Worm (Caenorhabditis elegans): ENCODE data around the gene sdz-1.
A peak's percentile ranks its signal among the peaks of the same experiment; 100 is the strongest.

DNA sequence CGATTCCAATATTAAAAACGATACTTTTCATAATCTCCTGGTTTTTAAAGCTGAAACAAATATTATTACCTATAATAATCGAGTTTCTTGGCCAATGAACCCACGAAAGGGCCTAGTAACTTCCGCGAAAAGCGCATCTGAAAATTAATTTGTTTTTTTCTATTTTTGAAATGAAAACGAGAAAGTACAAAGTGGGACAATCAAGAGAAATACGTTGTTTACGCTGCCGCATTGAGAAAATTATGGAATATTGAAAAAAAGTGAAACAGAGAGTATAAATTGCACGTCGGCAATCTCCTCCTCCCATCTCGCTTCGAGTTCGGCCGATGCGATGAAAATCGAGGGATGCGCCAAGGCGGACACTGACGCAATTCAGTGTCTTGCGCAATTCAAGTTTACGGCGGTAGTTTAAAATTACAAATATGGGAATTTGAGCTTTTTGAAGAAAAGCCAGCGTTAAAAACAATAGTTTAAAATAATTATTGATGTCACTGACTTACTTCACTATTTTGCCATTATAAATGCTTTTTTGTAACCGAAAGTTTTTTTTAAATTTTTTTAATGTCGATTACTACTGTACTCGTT, 41.2 kb upstream of the sdz-1 start, which contains the start of gene pdhk-2:
- no peak for TF ChIP-seq fos-1 (tag; optimal IDR thresholded peaks at IDR 0.05)
- peak in 1 of 2 experiments; percentile 82 for TF ChIP-seq mdl-1 (tag; optimal IDR thresholded peaks at IDR 0.05)
- TF ChIP-seq ZK337.2 (GFP tag; IDR thresholded peaks at IDR 0.05): 0 out of 2 replicates have a peak, but pooled peaks have one; percentile 44
- TF ChIP-seq lin-15B (tag; optimal IDR thresholded peaks at IDR 0.05): peak; percentile 33
- peak; percentile 99 for TF ChIP-seq dpl-1 (GFP tag; optimal IDR thresholded peaks at IDR 0.05)
- peak; percentile 93 for TF ChIP-seq T26A8.4 (GFP tag; IDR thresholded peaks at IDR 0.05)
- TF ChIP-seq F26F4.8 (GFP tag; conservative IDR thresholded peaks at IDR 0.05): no peak
- peak; percentile 87 for TF ChIP-seq mxl-3 (GFP tag; optimal IDR thresholded peaks at IDR 0.05)
- TF ChIP-seq fkh-10 (GFP tag; optimal IDR thresholded peaks at IDR 0.05): peak; percentile 59
- peak in 1 of 2 experiments; percentile 98 for TF ChIP-seq unc-62 (GFP tag; optimal IDR thresholded peaks at IDR 0.05 in 1 of 2)
- no peak for TF ChIP-seq unc-62 (tag; optimal IDR thresholded peaks at IDR 0.05)
- peak; percentile 96 for TF ChIP-seq mep-1 (tag; optimal IDR thresholded peaks at IDR 0.05)
